Worm (Caenorhabditis elegans): ENCODE data around the gene vamp-7.

DNA sequence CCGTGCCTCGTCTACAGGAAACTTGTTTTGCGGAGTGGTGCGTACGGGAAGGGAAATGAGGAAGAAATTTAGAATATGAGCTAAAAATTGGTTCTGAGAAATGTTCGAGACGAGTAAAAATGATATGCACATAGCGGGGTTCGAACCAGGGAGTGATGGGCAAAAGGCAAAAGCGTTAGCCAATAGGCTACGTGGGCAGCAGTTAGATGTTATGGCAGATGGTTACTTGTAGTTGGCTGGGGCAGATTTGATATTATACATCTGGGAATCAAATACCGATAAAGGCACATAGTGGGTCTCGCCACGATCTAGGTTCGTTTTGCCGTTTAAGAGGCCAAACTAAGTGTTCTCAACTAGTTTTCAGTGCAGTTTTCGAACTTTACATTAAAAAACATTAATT lies 49.5 kb downstream of the vamp-7 start:
- TF ChIP-seq zag-1 (tag; optimal IDR thresholded peaks at IDR 0.05) (no peak), ama-1 (optimal IDR thresholded peaks at IDR 0.05) (no peak), lsy-2 (tag; optimal IDR thresholded peaks at IDR 0.05) (no peak), ztf-11 (tag; optimal IDR thresholded peaks at IDR 0.05) (no peak), unc-62 (GFP tag; optimal IDR thresholded peaks at IDR 0.05) (no peak)
